Fruit fly (Drosophila melanogaster) whole organism, embryonic: ENCODE measurements around the gene Vha100-2.
A peak's percentile ranks its signal among the peaks of the same experiment; 100 is the strongest.

Experiments
- Antp ChIP-seq: fragments of 200-800 bp; sonication (Bioruptor generic); optimal IDR thresholded peaks from 3 replicates; lab custom pipeline; 2016; ENCODE audit warnings: missing biosample characterization, missing genetic modification characterization
- Atf-2 ChIP-seq: fragments of 200-800 bp; sonication (Bioruptor generic); optimal IDR thresholded peaks from 2 replicates; lab custom pipeline; 2016; ENCODE audit warnings: missing biosample characterization, missing genetic modification characterization
- Awh ChIP-seq: fragments of 200-800 bp; sonication (Bioruptor generic); IDR thresholded peaks from 2 replicates; pipeline ENCODE4, ENCODE4 v1.3.6; 2022; ENCODE audit warnings: missing biosample characterization, missing genetic modification characterization
- B-H2 ChIP-seq: fragments of 200-800 bp; sonication (Bioruptor generic); optimal IDR thresholded peaks from 2 replicates; lab custom pipeline; 2018; ENCODE audit warnings: missing biosample characterization, mild to moderate bottlenecking, missing genetic modification characterization
- C15 ChIP-seq: fragments of 200-800 bp; sonication (Bioruptor generic); IDR thresholded peaks from 3 replicates; pipeline ENCODE4 v1.3.6; 2022; ENCODE audit warnings: missing biosample characterization, missing genetic modification characterization
- CG10979 ChIP-seq: fragments of 200-800 bp; sonication (Bioruptor generic); optimal IDR thresholded peaks from 2 replicates; lab custom pipeline; 2018; ENCODE audit warnings: missing biosample characterization, mild to moderate bottlenecking, missing genetic modification characterization, moderate library complexity
- CG12659 ChIP-seq: fragments of 200-800 bp; sonication (Bioruptor generic); optimal IDR thresholded peaks from 3 replicates; lab custom pipeline; 2017; ENCODE audit warnings: mild to moderate bottlenecking, missing biosample characterization, missing genetic modification reagents, missing genetic modification characterization
- CG13287 ChIP-seq: fragments of 200-800 bp; sonication (Bioruptor generic); IDR thresholded peaks from 2 replicates; pipeline ENCODE4 v1.3.6; 2022; ENCODE audit warnings: missing biosample characterization, missing genetic modification characterization; ENCODE audit not compliant: partially characterized antibody
- CG14667 ChIP-seq: fragments of 200-800 bp; sonication (Bioruptor generic); IDR thresholded peaks from 2 replicates; pipeline ENCODE4 v1.3.6; 2022; ENCODE audit warnings: missing biosample characterization, missing genetic modification characterization
- CG16815 ChIP-seq: fragments of 200-800 bp; sonication (Bioruptor generic); optimal IDR thresholded peaks from 3 replicates; lab custom pipeline; 2017; ENCODE audit warnings: missing biosample characterization, mild to moderate bottlenecking, missing genetic modification characterization
- CG17359 ChIP-seq: fragments of 200-800 bp; sonication (Bioruptor generic); optimal IDR thresholded peaks from 3 replicates; lab custom pipeline; 2018; ENCODE audit warnings: missing biosample characterization, mild to moderate bottlenecking, missing genetic modification characterization, moderate library complexity
- CG17361 ChIP-seq: fragments of 200-800 bp; sonication (Bioruptor generic); IDR thresholded peaks from 3 replicates; pipeline ENCODE4 v1.3.6; 2022; ENCODE audit warnings: missing biosample characterization, missing genetic modification characterization
- CG18262 ChIP-seq: fragments of 200-800 bp; optimal IDR thresholded peaks from 3 replicates; lab custom pipeline; 2019; ENCODE audit warnings: missing biosample characterization, mild to moderate bottlenecking, missing genetic modification characterization, moderate library complexity
- CG2199 ChIP-seq: fragments of 200-800 bp; sonication (Bioruptor generic); IDR thresholded peaks from 3 replicates; pipeline ENCODE4 v1.3.6; 2022; ENCODE audit warnings: missing biosample characterization, missing genetic modification characterization
- CG2875 ChIP-seq: fragments of 200-800 bp; sonication (Bioruptor generic); optimal IDR thresholded peaks from 2 replicates; lab custom pipeline; 2017; ENCODE audit warnings: missing biosample characterization, mild to moderate bottlenecking, missing genetic modification characterization, missing genetic modification reagents
- CG30020 ChIP-seq: fragments of 200-800 bp; optimal IDR thresholded peaks from 2 replicates; lab custom pipeline; 2019; ENCODE audit warnings: missing biosample characterization, mild to moderate bottlenecking, missing genetic modification characterization, moderate library complexity
- CG32772 ChIP-seq: fragments of 200-800 bp; sonication (Bioruptor generic); IDR thresholded peaks from 2 replicates; pipeline ENCODE4 v1.3.6; 2022; ENCODE audit warnings: missing biosample characterization, missing genetic modification characterization
- CG33213 ChIP-seq: fragments of 200-800 bp; sonication (Bioruptor generic); optimal IDR thresholded peaks from 3 replicates; lab custom pipeline; 2016; ENCODE audit warnings: missing biosample characterization, missing genetic modification characterization
- CG34376 ChIP-seq: fragments of 200-800 bp; sonication (Bioruptor generic); optimal IDR thresholded peaks from 2 replicates; lab custom pipeline; 2018; ENCODE audit warnings: missing biosample characterization, mild to moderate bottlenecking, missing genetic modification characterization
- CG34422 ChIP-seq: fragments of 200-800 bp; sonication (Bioruptor generic); IDR thresholded peaks from 3 replicates; pipeline ENCODE4 v1.3.6; 2022; ENCODE audit warnings: missing biosample characterization, missing genetic modification characterization
- CG3847 ChIP-seq: fragments of 200-800 bp; sonication (Bioruptor generic); IDR thresholded peaks from 2 replicates; pipeline ENCODE4 v1.3.6; 2022; ENCODE audit warnings: missing biosample characterization, missing genetic modification characterization
- CG43689 ChIP-seq: fragments of 200-800 bp; sonication (Bioruptor generic); IDR thresholded peaks from 2 replicates; pipeline ENCODE4 v1.3.6; 2022; ENCODE audit warnings: missing biosample characterization, missing genetic modification characterization
- CG7928 ChIP-seq: fragments of 200-800 bp; sonication (Bioruptor generic); optimal IDR thresholded peaks from 2 replicates; lab custom pipeline; 2017; ENCODE audit warnings: missing biosample characterization, mild to moderate bottlenecking, missing genetic modification characterization
- CG8924 ChIP-seq: fragments of 200-800 bp; optimal IDR thresholded peaks from 3 replicates; lab custom pipeline; 2019; ENCODE audit warnings: missing biosample characterization, mild to moderate bottlenecking, missing genetic modification characterization, moderate library complexity
- Dll ChIP-seq: fragments of 200-800 bp; sonication (Bioruptor generic); IDR thresholded peaks from 4 replicates; pipeline ENCODE4 v1.3.6; 2022; ENCODE audit warnings: missing biosample characterization, missing genetic modification characterization; ENCODE audit not compliant: partially characterized antibody
- E2f1 ChIP-seq: fragments of 200-800 bp; sonication (Bioruptor generic); IDR thresholded peaks from 2 replicates; pipeline ENCODE4 v1.3.6; 2022; ENCODE audit warnings: missing biosample characterization, missing genetic modification characterization
- Fer3 ChIP-seq: fragments of 200-800 bp; sonication (Bioruptor generic); optimal IDR thresholded peaks from 2 replicates; lab custom pipeline; 2018; ENCODE audit warnings: missing biosample characterization, mild to moderate bottlenecking, missing genetic modification characterization, moderate library complexity
- NfI ChIP-seq: fragments of 200-800 bp; sonication (Bioruptor generic); optimal IDR thresholded peaks from 3 replicates; lab custom pipeline; 2018; ENCODE audit warnings: missing biosample characterization, mild to moderate bottlenecking, missing genetic modification characterization, moderate library complexity
- Oaz ChIP-seq: fragments of 200-800 bp; sonication (Bioruptor generic); IDR thresholded peaks from 2 replicates; pipeline ENCODE4 v1.3.6; 2022; ENCODE audit warnings: missing biosample characterization, missing genetic modification characterization
- Xbp1 ChIP-seq: fragments of 200-800 bp; sonication (Bioruptor generic); optimal IDR thresholded peaks from 3 replicates; lab custom pipeline; 2016; ENCODE audit warnings: missing biosample characterization, mild to moderate bottlenecking, missing genetic modification characterization
- Xrp1 ChIP-seq: fragments of 200-800 bp; sonication (Bioruptor generic); IDR thresholded peaks from 2 replicates; pipeline ENCODE4 v1.3.6; 2022; ENCODE audit warnings: missing biosample characterization, missing genetic modification characterization
- aop ChIP-seq: fragments of 200-800 bp; sonication (Bioruptor generic); IDR thresholded peaks from 2 replicates; pipeline ENCODE4 v1.3.6; 2022; ENCODE audit warnings: missing biosample characterization, missing genetic modification characterization
- ase ChIP-seq: fragments of 200-800 bp; sonication (Bioruptor generic); IDR thresholded peaks from 3 replicates; pipeline ENCODE4 v1.3.6; 2022; ENCODE audit warnings: missing biosample characterization, missing genetic modification characterization
- bcd ChIP-seq: fragments of 200-800 bp; sonication (Bioruptor generic); optimal IDR thresholded peaks from 2 replicates; lab custom pipeline; 2017; ENCODE audit warnings: missing biosample characterization, mild to moderate bottlenecking, missing genetic modification characterization
- btn ChIP-seq: fragments of 200-800 bp; sonication (Bioruptor generic); optimal IDR thresholded peaks from 2 replicates; lab custom pipeline; 2016; ENCODE audit warnings: missing biosample characterization, missing genetic modification characterization
- chinmo ChIP-seq: fragments of 200-800 bp; sonication (Bioruptor generic); IDR thresholded peaks from 4 replicates; pipeline ENCODE4 v1.3.6; 2022; ENCODE audit warnings: missing biosample characterization, missing genetic modification characterization; ENCODE audit not compliant: partially characterized antibody
- dmrt11E ChIP-seq: fragments of 200-800 bp; sonication (Bioruptor generic); optimal IDR thresholded peaks from 3 replicates; lab custom pipeline; 2018; ENCODE audit warnings: missing biosample characterization, mild to moderate bottlenecking, missing genetic modification characterization, moderate library complexity
- dpn ChIP-seq, 2 experiments: fragments of 200-800 bp; sonication (Bioruptor generic); optimal IDR thresholded peaks; 3 replicates each; lab custom pipeline; 2016; ENCODE audit warnings: missing biosample characterization in 2 of 2, missing genetic modification characterization in 2 of 2
- eyg ChIP-seq: fragments of 200-800 bp; sonication (Bioruptor generic); optimal IDR thresholded peaks from 3 replicates; lab custom pipeline; 2016; ENCODE audit warnings: missing biosample characterization, missing genetic modification characterization
- insv ChIP-seq, 2 experiments: fragments of 200-800 bp; sonication (Bioruptor generic); optimal IDR thresholded peaks; 3 replicates each; lab custom pipeline; 2016 to 2018; ENCODE audit warnings: missing biosample characterization in 2 of 2, missing genetic modification characterization in 2 of 2
- kni ChIP-seq: fragments of 200-800 bp; sonication (Bioruptor generic); optimal IDR thresholded peaks from 3 replicates; lab custom pipeline; 2017; ENCODE audit warnings: mild to moderate bottlenecking, missing biosample characterization, missing genetic modification reagents, missing genetic modification characterization
- pb ChIP-seq: fragments of 200-800 bp; sonication (Bioruptor generic); optimal IDR thresholded peaks from 3 replicates; lab custom pipeline; 2016; ENCODE audit warnings: missing biosample characterization, missing genetic modification characterization
- peb ChIP-seq: fragments of 200-800 bp; sonication (Bioruptor generic); IDR thresholded peaks from 2 replicates; pipeline ENCODE4 v1.3.6; 2022; ENCODE audit warnings: missing biosample characterization, missing genetic modification characterization
- pnt ChIP-seq: fragments of 200-800 bp; sonication (Bioruptor generic); optimal IDR thresholded peaks from 3 replicates; lab custom pipeline; 2016; ENCODE audit warnings: missing biosample characterization, missing genetic modification characterization
- sens ChIP-seq: fragments of 200-800 bp; sonication (Bioruptor generic); peaks from one replicate; lab custom pipeline; 2016; ENCODE audit warnings: missing biosample characterization, missing genetic modification characterization
- slbo ChIP-seq: fragments of 200-800 bp; sonication (Bioruptor generic); IDR thresholded peaks from 2 replicates; pipeline ENCODE4 v1.3.6; 2022; ENCODE audit warnings: missing biosample characterization, missing genetic modification characterization
- trh ChIP-seq: fragments of 200-800 bp; sonication (Bioruptor generic); optimal IDR thresholded peaks from 2 replicates; lab custom pipeline; 2016; ENCODE audit warnings: missing biosample characterization, missing genetic modification characterization
- z ChIP-seq: fragments of 200-800 bp; sonication (Bioruptor generic); IDR thresholded peaks from 3 replicates; pipeline ENCODE4 v1.3.6; 2022; ENCODE audit warnings: missing biosample characterization, missing genetic modification characterization
- zfh2 ChIP-seq: fragments of 200-800 bp; sonication (Bioruptor generic); optimal IDR thresholded peaks from 2 replicates; lab custom pipeline; 2016; ENCODE audit warnings: missing biosample characterization, missing genetic modification characterization

Gene Vha100-2

dm6 chr3R:18398954-18399697 is at the start of gene Vha100-2 (continued):
- TF ChIP-seq bcd (GFP tag; lab: Kevin White, UChicago) (peak; percentile 30), pb (GFP tag; lab: Kevin White, UChicago) (no peak), kni (GFP tag; lab: Kevin White, UChicago) (peak; percentile 47), CG8924 (tag; lab: Kevin White, UChicago) (peak; percentile 16), CG32772 (0 out of 2 replicates have a peak, but pooled peaks have one; percentile 14), Xbp1 (GFP tag; lab: Kevin White, UChicago) (peak; percentile 7), ase (GFP tag; lab: Robert Waterston, UW) (no peak; the same call in 2 of the 3 replicates), CG13287 (GFP tag; lab: Robert Waterston, UW) (peak; percentile 7; the same call in 1 of the 2 replicates), eyg (GFP tag; lab: Kevin White, UChicago) (no peak), Xrp1 (GFP tag; lab: Robert Waterston, UW) (0 out of 2 replicates have a peak, but pooled peaks have one; percentile 6), E2f1 (GFP tag; lab: Robert Waterston, UW) (peak; percentile 50; the same call in 1 of the 2 replicates), CG34422 (GFP tag; lab: Robert Waterston, UW) (peak; percentile 42; the same call in 2 of the 3 replicates), Atf-2 (GFP tag; lab: Kevin White, UChicago) (no peak), Dll (GFP tag; lab: Robert Waterston, UW) (no peak), z (GFP tag; lab: Robert Waterston, UW) (peak; percentile 57; the same call in 2 of the 3 replicates), CG16815 (no peak), CG17361 (GFP tag; lab: Robert Waterston, UW) (peak; percentile 51; the same call in 2 of the 3 replicates), aop (GFP tag; lab: Robert Waterston, UW) (0 out of 2 replicates have a peak, but pooled peaks have one; percentile 12), dmrt11E (tag; lab: Kevin White, UChicago) (no peak), slbo (GFP tag; lab: Robert Waterston, UW) (peak; percentile 70), btn (GFP tag; lab: Kevin White, UChicago) (no peak), CG17359 (tag; lab: Kevin White, UChicago) (peak; percentile 11), CG34376 (peak; percentile 67), insv (GFP tag; optimal IDR thresholded peaks at IDR 0.05; lab: Kevin White, UChicago) (peak in 1 of 2 experiments; percentile 51), zfh2 (GFP tag; lab: Kevin White, UChicago) (no peak), CG7928 (GFP tag; lab: Kevin White, UChicago) (no peak), B-H2 (GFP tag; lab: Kevin White, UChicago) (peak; percentile 55), CG43689 (GFP tag; lab: Robert Waterston, UW) (peak; percentile 33; the same call in 1 of the 2 replicates), Awh (GFP tag; lab: Robert Waterston, UW) (peak; percentile 49; the same call in 1 of the 2 replicates), peb (no peak), Antp (GFP tag; lab: Kevin White, UChicago) (no peak), chinmo (peak; percentile 72; the same call in 2 of the 4 replicates), CG18262 (tag; lab: Kevin White, UChicago) (no peak), trh (GFP tag; lab: Kevin White, UChicago) (no peak), CG2199 (GFP tag; lab: Robert Waterston, UW) (peak; percentile 26; the same call in 1 of the 3 replicates), CG30020 (tag; lab: Kevin White, UChicago) (no peak), sens (GFP tag; lab: Kevin White, UChicago) (peak; percentile 74), Fer3 (tag; lab: Kevin White, UChicago) (peak; percentile 39), NfI (peak; percentile 0), dpn (GFP tag; optimal IDR thresholded peaks at IDR 0.05; lab: Kevin White, UChicago) (peak; percentile 3 to 18), pnt (no peak), CG12659 (GFP tag; lab: Kevin White, UChicago) (peak; percentile 61), Oaz (GFP tag; lab: Robert Waterston, UW) (no peak), C15 (GFP tag; lab: Robert Waterston, UW) (no peak), CG10979 (no peak), CG2875 (GFP tag; lab: Kevin White, UChicago) (no peak), CG33213 (peak; percentile 20), CG14667 (GFP tag; lab: Robert Waterston, UW) (peak; percentile 6; the same call in 1 of the 2 replicates), CG3847 (no peak; the same call in none of the 2 replicates)
